Fruit fly (Drosophila melanogaster) whole organism, embryonic: ENCODE data around the gene alpha4GT2.

Source experiments
- ATbp ChIP-seq: fragments of 200-800 bp; sonication (Bioruptor generic); optimal IDR thresholded peaks from 2 replicates; lab custom pipeline; 2017; ENCODE audit warnings: missing biosample characterization, mild to moderate bottlenecking, missing genetic modification characterization, missing genetic modification reagents
- BtbVII ChIP-seq: fragments of 200-800 bp; sonication (Bioruptor generic); optimal IDR thresholded peaks from 3 replicates; lab custom pipeline; 2017; ENCODE audit warnings: missing biosample characterization, mild to moderate bottlenecking, missing genetic modification characterization
- C15 ChIP-seq: fragments of 200-800 bp; sonication (Bioruptor generic); IDR thresholded peaks from 3 replicates; pipeline ENCODE4 v1.3.6; 2022; ENCODE audit warnings: missing biosample characterization, missing genetic modification characterization
- CG10565 ChIP-seq: fragments of 200-800 bp; sonication (Bioruptor generic); optimal IDR thresholded peaks from 3 replicates; lab custom pipeline; 2016; ENCODE audit warnings: missing biosample characterization, mild to moderate bottlenecking, missing genetic modification characterization
- CG11456 ChIP-seq: fragments of 200-800 bp; sonication (Bioruptor generic); IDR thresholded peaks from 3 replicates; pipeline ENCODE4 v1.3.6; 2022; ENCODE audit warnings: missing biosample characterization, missing genetic modification characterization
- CG13123 ChIP-seq: fragments of 200-800 bp; sonication (Bioruptor generic); optimal IDR thresholded peaks from 2 replicates; lab custom pipeline; 2016; ENCODE audit warnings: missing biosample characterization, missing genetic modification characterization
- CG17186 ChIP-seq: fragments of 200-800 bp; sonication (Bioruptor generic); optimal IDR thresholded peaks from 3 replicates; lab custom pipeline; 2017; ENCODE audit warnings: missing biosample characterization, missing genetic modification reagents, missing genetic modification characterization
- CG18011 ChIP-seq: fragments of 200-800 bp; sonication (Bioruptor generic); optimal IDR thresholded peaks from 2 replicates; lab custom pipeline; 2017; ENCODE audit warnings: missing biosample characterization, missing genetic modification characterization, mild to moderate bottlenecking, moderate library complexity, missing genotype
- CG2120 ChIP-seq: fragments of 200-800 bp; sonication (Bioruptor generic); optimal IDR thresholded peaks from 3 replicates; lab custom pipeline; 2016; ENCODE audit warnings: missing biosample characterization, missing genetic modification characterization
- CG3065 ChIP-seq: fragments of 200-800 bp; sonication (Bioruptor generic); optimal IDR thresholded peaks from 2 replicates; lab custom pipeline; 2016; ENCODE audit warnings: missing biosample characterization, missing genetic modification characterization
- CG31365 ChIP-seq: fragments of 200-800 bp; sonication (Bioruptor generic); optimal IDR thresholded peaks from 2 replicates; lab custom pipeline; 2018; ENCODE audit warnings: missing biosample characterization, mild to moderate bottlenecking, missing genetic modification characterization
- CG32532 ChIP-seq: fragments of 200-800 bp; sonication (Bioruptor generic); IDR thresholded peaks from 2 replicates; pipeline ENCODE4 v1.3.6; 2022; ENCODE audit warnings: missing biosample characterization, missing genetic modification characterization
- CG4282 ChIP-seq: fragments of 200-800 bp; sonication (Bioruptor generic); optimal IDR thresholded peaks from 2 replicates; lab custom pipeline; 2016; ENCODE audit warnings: missing biosample characterization, missing genetic modification characterization
- CG4820 ChIP-seq: fragments of 200-800 bp; sonication (Bioruptor generic); optimal IDR thresholded peaks from 3 replicates; lab custom pipeline; 2016; ENCODE audit warnings: missing biosample characterization, missing genetic modification characterization
- CG7987 ChIP-seq: fragments of 200-800 bp; sonication (Bioruptor generic); optimal IDR thresholded peaks from 2 replicates; lab custom pipeline; 2018; ENCODE audit warnings: missing biosample characterization, mild to moderate bottlenecking, missing genetic modification characterization, moderate library complexity
- CG8290 ChIP-seq, 3 experiments: fragments of 200-800 bp; sonication (Bioruptor generic); optimal IDR thresholded peaks; 2 replicates each; lab custom pipeline; 2016 to 2019; ENCODE audit warnings: missing biosample characterization in 3 of 3, missing genetic modification characterization in 3 of 3, mild to moderate bottlenecking in 2 of 3, moderate library complexity in 1 of 3
- CG9727 ChIP-seq: fragments of 200-800 bp; sonication (Bioruptor generic); optimal IDR thresholded peaks from 3 replicates; lab custom pipeline; 2017; ENCODE audit warnings: missing biosample characterization, mild to moderate bottlenecking, missing genetic modification characterization
- D19A ChIP-seq: fragments of 200-800 bp; optimal IDR thresholded peaks from 3 replicates; lab custom pipeline; 2019; ENCODE audit warnings: missing biosample characterization, mild to moderate bottlenecking, missing genetic modification characterization, moderate library complexity
- Hmr ChIP-seq: fragments of 200-800 bp; sonication (Bioruptor generic); optimal IDR thresholded peaks from 3 replicates; lab custom pipeline; 2017; ENCODE audit warnings: mild to moderate bottlenecking, missing biosample characterization, missing genetic modification reagents, missing genetic modification characterization
- Kr ChIP-seq: fragments of 200-800 bp; sonication (Bioruptor generic); optimal IDR thresholded peaks from 2 replicates; lab custom pipeline; 2017; ENCODE audit warnings: missing biosample characterization, mild to moderate bottlenecking, missing genetic modification characterization
- Myb ChIP-seq: fragments of 200-800 bp; sonication (Bioruptor generic); optimal IDR thresholded peaks from 2 replicates; lab custom pipeline; 2016; ENCODE audit warnings: missing biosample characterization, missing genetic modification characterization
- Oaz ChIP-seq: fragments of 200-800 bp; sonication (Bioruptor generic); IDR thresholded peaks from 2 replicates; pipeline ENCODE4 v1.3.6; 2022; ENCODE audit warnings: missing biosample characterization, missing genetic modification characterization
- Oli ChIP-seq: fragments of 200-800 bp; sonication (Bioruptor generic); optimal IDR thresholded peaks from 2 replicates; lab custom pipeline; 2018; ENCODE audit warnings: missing biosample characterization, mild to moderate bottlenecking, missing genetic modification characterization, moderate library complexity
- Sox102F ChIP-seq: fragments of 200-800 bp; sonication (Bioruptor generic); optimal IDR thresholded peaks from 2 replicates; lab custom pipeline; 2018; ENCODE audit warnings: missing biosample characterization, mild to moderate bottlenecking, missing genetic modification characterization, moderate library complexity
- Stat92E ChIP-seq, 3 experiments: fragments of >200 bp in 2 of 3; fragments of 200-800 bp in 1 of 3; sonication (Bioruptor generic) in 1 of 3; optimal IDR thresholded peaks; 2 replicates each; lab custom pipeline; 2017 to 2019; ENCODE audit warnings: missing biosample characterization in 3 of 3, missing genetic modification characterization in 3 of 3, mild to moderate bottlenecking in 1 of 3, moderate library complexity in 1 of 3
- Tbp ChIP-seq: fragments of >200 bp; optimal IDR thresholded peaks from 2 replicates; lab custom pipeline; 2018; ENCODE audit warnings: missing biosample characterization, missing genetic modification characterization
- YL-1 ChIP-seq: fragments of 200-800 bp; sonication (Bioruptor generic); optimal IDR thresholded peaks from 3 replicates; lab custom pipeline; 2017; ENCODE audit warnings: missing biosample characterization, mild to moderate bottlenecking, missing genetic modification characterization
- abd-A ChIP-seq: fragments of 200-800 bp; sonication (Bioruptor generic); optimal IDR thresholded peaks from 3 replicates; lab custom pipeline; 2019; ENCODE audit warnings: missing biosample characterization, mild to moderate bottlenecking, missing genetic modification characterization, moderate library complexity
- crol ChIP-seq: fragments of 200-800 bp; sonication (Bioruptor generic); IDR thresholded peaks from 2 replicates; pipeline ENCODE4 v1.3.6; 2022; ENCODE audit warnings: missing biosample characterization, missing genetic modification characterization
- dmrt99B ChIP-seq: fragments of 200-800 bp; sonication (Bioruptor generic); optimal IDR thresholded peaks from 2 replicates; lab custom pipeline; 2018; ENCODE audit warnings: missing biosample characterization, mild to moderate bottlenecking, missing genetic modification characterization, moderate library complexity
- esg ChIP-seq: fragments of 200-800 bp; sonication (Bioruptor generic); conservative IDR thresholded peaks from 2 replicates; pipeline ENCODE4 v1.3.6; 2022; ENCODE audit warnings: missing biosample characterization, missing genetic modification characterization
- grau ChIP-seq: fragments of 200-800 bp; optimal IDR thresholded peaks from 3 replicates; lab custom pipeline; 2019; ENCODE audit warnings: missing biosample characterization, mild to moderate bottlenecking, missing genetic modification characterization, moderate library complexity
- her ChIP-seq: fragments of 200-800 bp; sonication (Bioruptor generic); optimal IDR thresholded peaks from 2 replicates; lab custom pipeline; 2016; ENCODE audit warnings: missing biosample characterization, missing genetic modification characterization
- lbe ChIP-seq: fragments of 200-800 bp; sonication (Bioruptor generic); optimal IDR thresholded peaks from 2 replicates; lab custom pipeline; 2016; ENCODE audit warnings: missing biosample characterization, mild to moderate bottlenecking, missing genetic modification characterization
- maf-S ChIP-seq: fragments of 200-800 bp; sonication (Bioruptor generic); optimal IDR thresholded peaks from 2 replicates; lab custom pipeline; 2016; ENCODE audit warnings: missing biosample characterization, missing genetic modification characterization
- mirr ChIP-seq: fragments of 200-800 bp; sonication (Bioruptor generic); optimal IDR thresholded peaks from 3 replicates; lab custom pipeline; 2018; ENCODE audit warnings: missing biosample characterization, mild to moderate bottlenecking, missing genetic modification characterization
- mld ChIP-seq: fragments of 200-800 bp; sonication (Bioruptor generic); IDR thresholded peaks from 3 replicates; pipeline ENCODE4 v1.3.6; 2022; ENCODE audit warnings: missing biosample characterization, missing genetic modification characterization; ENCODE audit not compliant: partially characterized antibody
- nmo ChIP-seq: fragments of 200-800 bp; sonication (Bioruptor generic); optimal IDR thresholded peaks from 2 replicates; lab custom pipeline; 2018; ENCODE audit warnings: missing biosample characterization, mild to moderate bottlenecking, missing genetic modification characterization, moderate library complexity
- onecut ChIP-seq: fragments of 200-800 bp; sonication (Bioruptor generic); IDR thresholded peaks from 2 replicates; pipeline ENCODE4 v1.3.6; 2022; ENCODE audit warnings: missing biosample characterization, missing genetic modification characterization
- pan ChIP-seq, 4 experiments: fragments of >200 bp in 3 of 4; fragments of 200-800 bp in 1 of 4; sonication (Bioruptor generic) in 1 of 4; optimal IDR thresholded peaks in 3 of 4; IDR thresholded peaks in 1 of 4; 2 replicates each; pipeline versions ENCODE4 v1.3.6 to Lab custom; 2017 to 2022; ENCODE audit warnings: missing biosample characterization in 2 of 4, missing genetic modification characterization in 2 of 4, mixed read lengths in 1 of 4
- phol ChIP-seq: fragments of 200-800 bp; sonication (Bioruptor generic); optimal IDR thresholded peaks from 3 replicates; lab custom pipeline; 2018; ENCODE audit warnings: missing biosample characterization, mild to moderate bottlenecking, missing genetic modification characterization, moderate library complexity
- sd ChIP-seq: fragments of 200-800 bp; sonication (Bioruptor generic); optimal IDR thresholded peaks from 3 replicates; lab custom pipeline; 2018; ENCODE audit warnings: missing biosample characterization, mild to moderate bottlenecking, missing genetic modification characterization, moderate library complexity
- sens ChIP-seq: fragments of 200-800 bp; sonication (Bioruptor generic); peaks from one replicate; lab custom pipeline; 2016; ENCODE audit warnings: missing biosample characterization, missing genetic modification characterization
- shn ChIP-seq: fragments of 200-800 bp; sonication (Bioruptor generic); optimal IDR thresholded peaks from 3 replicates; lab custom pipeline; 2016; ENCODE audit warnings: missing biosample characterization, missing genetic modification characterization
- sima ChIP-seq: fragments of 200-800 bp; sonication (Bioruptor generic); optimal IDR thresholded peaks from 2 replicates; lab custom pipeline; 2016; ENCODE audit warnings: missing biosample characterization, missing genetic modification characterization
- tio ChIP-seq: fragments of 200-800 bp; sonication (Bioruptor generic); optimal IDR thresholded peaks from 2 replicates; lab custom pipeline; 2017; ENCODE audit warnings: missing biosample characterization, missing genetic modification characterization, inconsistent platforms
- tna ChIP-seq: fragments of 200-800 bp; sonication (Bioruptor generic); IDR thresholded peaks from 2 replicates; pipeline ENCODE4 v1.3.6; 2022; ENCODE audit warnings: missing biosample characterization, missing genetic modification characterization; ENCODE audit not compliant: partially characterized antibody
- trem ChIP-seq: fragments of 200-800 bp; optimal IDR thresholded peaks from 3 replicates; lab custom pipeline; 2019; ENCODE audit warnings: missing biosample characterization, mild to moderate bottlenecking, missing genetic modification characterization, moderate library complexity
- tx ChIP-seq: fragments of 200-800 bp; sonication (Bioruptor generic); optimal IDR thresholded peaks from 2 replicates; lab custom pipeline; 2016; ENCODE audit warnings: missing biosample characterization, missing genetic modification characterization
- zen ChIP-seq: fragments of 200-800 bp; sonication (Bioruptor generic); optimal IDR thresholded peaks from 3 replicates; lab custom pipeline; 2018; ENCODE audit warnings: missing biosample characterization, mild to moderate bottlenecking, missing genetic modification characterization, moderate library complexity

Gene alpha4GT2

DNA sequence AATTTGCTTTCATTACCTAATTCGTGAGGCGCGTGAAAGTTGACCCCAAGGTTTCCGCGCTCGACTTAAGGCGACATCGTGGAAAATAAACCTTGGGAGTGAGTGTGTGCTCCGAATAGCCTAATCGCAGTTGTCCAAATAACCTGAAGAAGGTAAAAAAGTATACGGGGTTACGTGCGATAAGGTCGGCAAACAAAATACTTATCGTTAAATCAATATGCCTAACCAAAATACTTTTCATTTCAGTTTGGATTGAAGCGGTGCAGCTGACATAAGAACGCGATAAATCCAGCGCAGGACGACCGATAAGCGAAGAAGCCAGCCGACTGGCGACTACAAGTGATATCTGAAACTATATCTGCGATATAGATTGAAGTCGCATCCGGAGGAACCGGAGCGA, 53.1 kb downstream of the alpha4GT2 start (continued):
- TF ChIP-seq onecut (peak; percentile 29; the same call in 1 of the 2 replicates), tx (GFP tag; lab: Kevin White, UChicago) (no peak), YL-1 (peak; percentile 18), dmrt99B (no peak), CG10565 (GFP tag; lab: Kevin White, UChicago) (no peak), BtbVII (GFP tag; lab: Kevin White, UChicago) (peak; percentile 1), CG31365 (tag; lab: Kevin White, UChicago) (peak; percentile 6), Kr (GFP tag; lab: Kevin White, UChicago) (peak; percentile 82), Myb (GFP tag; lab: Kevin White, UChicago) (no peak), zen (tag; lab: Kevin White, UChicago) (no peak), Hmr (GFP tag; lab: Kevin White, UChicago) (no peak), Sox102F (GFP tag; lab: Kevin White, UChicago) (no peak), CG9727 (GFP tag; lab: Kevin White, UChicago) (peak; percentile 13), D19A (tag; lab: Kevin White, UChicago) (no peak), her (GFP tag; lab: Kevin White, UChicago) (no peak), CG8290 (GFP tag; optimal IDR thresholded peaks at IDR 0.05; lab: Kevin White, UChicago) (no peak), CG8290 (tag; optimal IDR thresholded peaks at IDR 0.05; lab: Kevin White, UChicago) (peak in 1 of 2 experiments; percentile 71), CG32532 (GFP tag; lab: Robert Waterston, UW) (no peak), mld (GFP tag; lab: Robert Waterston, UW) (no peak), CG4820 (no peak), Oaz (GFP tag; lab: Robert Waterston, UW) (no peak), Tbp (no peak), CG4282 (GFP tag; lab: Kevin White, UChicago) (no peak), CG3065 (GFP tag; lab: Kevin White, UChicago) (no peak), maf-S (no peak), crol (GFP tag; lab: Robert Waterston, UW) (no peak), mirr (no peak), abd-A (tag; lab: Kevin White, UChicago) (no peak), pan (optimal IDR thresholded peaks at IDR 0.05; lab: Kevin White, UChicago) (no peak), pan (GFP tag; optimal IDR thresholded peaks at IDR 0.05 in 1 of 2, IDR thresholded peaks at IDR 0.05 in 1 of 2) (peak in 1 of 2 experiments; percentile 5), Stat92E (GFP tag; optimal IDR thresholded peaks at IDR 0.05; lab: Kevin White, UChicago) (no peak), shn (GFP tag; lab: Kevin White, UChicago) (no peak), sens (GFP tag; lab: Kevin White, UChicago) (peak; percentile 25), sima (no peak), CG17186 (GFP tag; lab: Kevin White, UChicago) (no peak), Oli (tag; lab: Kevin White, UChicago) (no peak), C15 (GFP tag; lab: Robert Waterston, UW) (no peak), lbe (GFP tag; lab: Kevin White, UChicago) (no peak), CG7987 (GFP tag; lab: Kevin White, UChicago) (peak; percentile 56), CG11456 (GFP tag; lab: Robert Waterston, UW) (no peak), sd (tag; lab: Kevin White, UChicago) (no peak), CG13123 (GFP tag; lab: Kevin White, UChicago) (no peak), grau (tag; lab: Kevin White, UChicago) (no peak), CG18011 (GFP tag; lab: Kevin White, UChicago) (no peak), nmo (GFP tag; lab: Kevin White, UChicago) (no peak), esg (GFP tag; lab: Robert Waterston, UW) (no peak), ATbp (GFP tag; lab: Kevin White, UChicago) (peak; percentile 86), trem (tag; lab: Kevin White, UChicago) (no peak), tio (GFP tag; lab: Kevin White, UChicago) (no peak), CG2120 (no peak), tna (GFP tag; lab: Robert Waterston, UW) (no peak), phol (tag; lab: Kevin White, UChicago) (no peak)
